Fruit fly (Drosophila melanogaster): Measurements from ENCODE around the gene ct.

ct gene

DNA sequence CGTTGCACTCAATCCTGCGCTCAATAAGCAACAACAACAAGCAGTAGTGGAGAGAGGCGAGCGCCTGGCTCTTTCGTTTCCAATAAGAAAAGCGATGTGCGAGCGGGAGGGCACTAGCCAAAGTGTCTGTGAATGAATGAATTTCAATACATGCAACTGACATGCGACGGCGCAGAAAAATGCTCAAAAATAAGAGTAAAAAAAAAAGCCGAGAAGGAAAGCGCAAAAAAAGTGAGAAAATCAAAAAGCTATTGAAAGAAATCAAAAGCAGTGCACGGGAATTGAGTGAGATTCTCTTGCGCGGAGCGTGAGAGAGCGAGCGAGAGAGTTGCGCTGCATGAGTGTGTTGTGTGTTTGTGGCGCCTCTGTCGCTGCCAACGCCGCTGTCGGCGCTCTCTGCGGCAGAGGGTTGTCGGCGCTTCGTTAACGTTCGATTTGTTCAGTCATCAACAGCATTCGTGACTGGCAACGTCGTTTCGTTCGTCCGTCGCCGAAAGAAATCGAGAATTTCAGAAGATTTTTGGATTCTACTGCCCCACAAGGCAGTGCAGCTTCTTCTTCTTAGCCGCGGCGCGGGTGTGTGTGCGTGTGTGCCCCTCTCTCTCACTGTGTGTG, at the start of gene ct:
ct (plus strand) TSS at position 438 of the 615 bp plus-strand sequence.
- TF ChIP-seq tj (GFP tag; optimal IDR thresholded peaks at IDR 0.05) (peak; percentile 17), Clk (GFP tag; optimal IDR thresholded peaks at IDR 0.05) (no peak), cnc (optimal IDR thresholded peaks at IDR 0.05) (no peak), CG7045 (GFP tag; optimal IDR thresholded peaks at IDR 0.05) (no peak), CG14711 (tag; optimal IDR thresholded peaks at IDR 0.05) (peak; percentile 53), kay (GFP tag; ENCODE audit: borderline replicate concordance) (peak; percentile 13)

dm6 chrX:7558646-7559045, 49.6 kb upstream of the ct start:
- TF ChIP-seq Crg-1 (GFP tag; optimal IDR thresholded peaks at IDR 0.05): no peak
- no peak for TF ChIP-seq pad (GFP tag; optimal IDR thresholded peaks at IDR 0.05)
- TF ChIP-seq toe (GFP tag; optimal IDR thresholded peaks at IDR 0.05): no peak
- no peak for TF ChIP-seq Hr96 (GFP tag; optimal IDR thresholded peaks at IDR 0.05)
- TF ChIP-seq CG1620 (GFP tag; optimal IDR thresholded peaks at IDR 0.05): no peak
- TF ChIP-seq Clk (GFP tag; optimal IDR thresholded peaks at IDR 0.05): no peak
- no peak for TF ChIP-seq CG5204 (GFP tag; optimal IDR thresholded peaks at IDR 0.05)
- no peak for TF ChIP-seq CG7045 (GFP tag; optimal IDR thresholded peaks at IDR 0.05)
- TF ChIP-seq Mnt (GFP tag; optimal IDR thresholded peaks at IDR 0.05): no peak
- no peak for TF ChIP-seq cic (GFP tag; optimal IDR thresholded peaks at IDR 0.05)
- no peak for TF ChIP-seq CG14711 (tag; optimal IDR thresholded peaks at IDR 0.05)
- no peak for TF ChIP-seq ovo (GFP tag; optimal IDR thresholded peaks at IDR 0.05)
- no peak for TF ChIP-seq cnc (optimal IDR thresholded peaks at IDR 0.05)
- TF ChIP-seq CG11617 (GFP tag; optimal IDR thresholded peaks at IDR 0.05): no peak
- TF ChIP-seq kay (GFP tag; ENCODE audit: borderline replicate concordance): no peak
- no peak for TF ChIP-seq CG12768 (GFP tag; optimal IDR thresholded peaks at IDR 0.05)
- no peak for TF ChIP-seq CG33017 (tag; optimal IDR thresholded peaks at IDR 0.05)

DNA sequence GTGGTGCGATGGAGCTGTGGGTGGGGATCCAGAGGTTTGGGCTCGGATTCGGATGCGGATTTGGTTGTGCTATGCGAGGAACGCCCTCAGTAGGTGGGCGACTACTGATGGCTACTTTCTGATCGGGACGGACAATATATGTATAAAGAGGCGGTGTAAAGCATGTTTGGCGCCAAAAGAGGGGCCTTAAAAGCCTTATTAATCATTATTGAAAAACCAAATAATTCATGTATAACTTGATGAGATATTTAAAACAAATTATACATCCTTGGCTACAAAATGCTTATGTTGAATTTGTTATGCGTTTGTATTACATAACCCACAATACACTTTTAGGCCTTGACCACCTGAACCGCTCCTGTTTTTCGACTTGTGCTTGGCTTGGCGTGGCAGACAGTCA, 48.3 kb upstream of the ct start:
- TF ChIP-seq CG7101 (tag; optimal IDR thresholded peaks at IDR 0.05) (no peak), toe (GFP tag; optimal IDR thresholded peaks at IDR 0.05) (no peak), CG5204 (GFP tag; optimal IDR thresholded peaks at IDR 0.05) (no peak), bab1 (GFP tag; optimal IDR thresholded peaks at IDR 0.05) (no peak), Clk (GFP tag; optimal IDR thresholded peaks at IDR 0.05) (no peak), kay (GFP tag; ENCODE audit: borderline replicate concordance) (no peak), CG7045 (GFP tag; optimal IDR thresholded peaks at IDR 0.05) (no peak), pad (GFP tag; optimal IDR thresholded peaks at IDR 0.05) (no peak), CG14711 (tag; optimal IDR thresholded peaks at IDR 0.05) (no peak), Crg-1 (GFP tag; optimal IDR thresholded peaks at IDR 0.05) (no peak), CG11617 (GFP tag; optimal IDR thresholded peaks at IDR 0.05) (no peak), cic (GFP tag; optimal IDR thresholded peaks at IDR 0.05) (no peak), CG12768 (GFP tag; optimal IDR thresholded peaks at IDR 0.05) (no peak), Hr96 (GFP tag; optimal IDR thresholded peaks at IDR 0.05) (no peak), CG1620 (GFP tag; optimal IDR thresholded peaks at IDR 0.05) (no peak), cnc (optimal IDR thresholded peaks at IDR 0.05) (no peak), CG33017 (tag; optimal IDR thresholded peaks at IDR 0.05) (no peak), Mnt (GFP tag; optimal IDR thresholded peaks at IDR 0.05) (no peak), ovo (GFP tag; optimal IDR thresholded peaks at IDR 0.05) (no peak), tj (GFP tag; optimal IDR thresholded peaks at IDR 0.05) (no peak)

dm6 chrX:7560720-7561119, 47.5 kb upstream of the ct start:
- TF ChIP-seq CG33017 (tag; optimal IDR thresholded peaks at IDR 0.05) (no peak), cnc (optimal IDR thresholded peaks at IDR 0.05) (no peak), Mnt (GFP tag; optimal IDR thresholded peaks at IDR 0.05) (no peak), kay (GFP tag; ENCODE audit: borderline replicate concordance) (no peak), CG5204 (GFP tag; optimal IDR thresholded peaks at IDR 0.05) (no peak), tj (GFP tag; optimal IDR thresholded peaks at IDR 0.05) (no peak), Clk (GFP tag; optimal IDR thresholded peaks at IDR 0.05) (no peak), CG1620 (GFP tag; optimal IDR thresholded peaks at IDR 0.05) (no peak), ovo (GFP tag; optimal IDR thresholded peaks at IDR 0.05) (no peak), CG14711 (tag; optimal IDR thresholded peaks at IDR 0.05) (no peak), bab1 (GFP tag; optimal IDR thresholded peaks at IDR 0.05) (no peak), CG7045 (GFP tag; optimal IDR thresholded peaks at IDR 0.05) (no peak), toe (GFP tag; optimal IDR thresholded peaks at IDR 0.05) (no peak), Crg-1 (GFP tag; optimal IDR thresholded peaks at IDR 0.05) (no peak)

dm6 chrX:7562622-7563021, 45.6 kb upstream of the ct start:
- peak; percentile 47 for TF ChIP-seq bab1 (GFP tag; optimal IDR thresholded peaks at IDR 0.05)
- TF ChIP-seq CG14711 (tag; optimal IDR thresholded peaks at IDR 0.05): no peak
- no peak for TF ChIP-seq CG12768 (GFP tag; optimal IDR thresholded peaks at IDR 0.05)

DNA sequence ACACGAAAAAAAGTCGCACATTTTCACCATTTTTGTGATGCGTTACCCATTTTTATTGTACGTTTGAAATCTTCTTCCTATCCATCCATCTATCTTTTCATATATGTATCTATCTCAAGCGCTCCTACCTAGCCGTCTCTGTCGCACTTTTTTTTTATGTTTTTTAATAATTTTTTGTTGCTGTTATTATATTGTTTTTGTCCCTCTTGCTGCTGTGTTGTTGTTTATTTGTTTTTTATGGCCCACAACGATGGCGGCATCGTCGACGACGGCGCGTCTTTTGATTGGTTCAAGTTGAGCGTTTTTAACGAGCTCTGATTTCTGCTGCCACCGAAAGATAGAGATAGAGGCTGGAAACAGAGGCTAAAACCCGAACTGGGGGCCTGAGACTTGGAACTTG, 39.9 kb upstream of the ct start:
- TF ChIP-seq CG11617 (GFP tag; optimal IDR thresholded peaks at IDR 0.05) (no peak), cic (GFP tag; optimal IDR thresholded peaks at IDR 0.05) (no peak), CG5204 (GFP tag; optimal IDR thresholded peaks at IDR 0.05) (no peak), tj (GFP tag; optimal IDR thresholded peaks at IDR 0.05) (no peak), CG1620 (GFP tag; optimal IDR thresholded peaks at IDR 0.05) (no peak), Mnt (GFP tag; optimal IDR thresholded peaks at IDR 0.05) (no peak), CG7101 (tag; optimal IDR thresholded peaks at IDR 0.05) (no peak), Clk (GFP tag; optimal IDR thresholded peaks at IDR 0.05) (no peak), Crg-1 (GFP tag; optimal IDR thresholded peaks at IDR 0.05) (no peak), CG12768 (GFP tag; optimal IDR thresholded peaks at IDR 0.05) (no peak), toe (GFP tag; optimal IDR thresholded peaks at IDR 0.05) (no peak), pad (GFP tag; optimal IDR thresholded peaks at IDR 0.05) (no peak), cnc (optimal IDR thresholded peaks at IDR 0.05) (no peak)

Data from whole organism, adult.